Worm (Caenorhabditis elegans) whole organism, L4/young adult: ENCODE results near the gene plk-1.
A peak's percentile ranks its signal among the peaks of the same experiment; 100 is the strongest.

ENCODE experiments used
- W03F9.2 ChIP-seq: fragments of 150-350 bp; optimal IDR thresholded peaks from 2 replicates; lab custom pipeline; 2014; ENCODE audit warnings: missing biosample characterization, missing genetic modification characterization
- dao-5 ChIP-seq: sonication (generic microtip); optimal IDR thresholded peaks from 2 replicates; lab custom pipeline; 2016; ENCODE audit warnings: missing genotype, missing genetic modification characterization, moderate library complexity, missing compliant biosample characterization
- him-1 ChIP-seq: sonication (generic microtip); optimal IDR thresholded peaks from 2 replicates; lab custom pipeline; 2016; ENCODE audit warnings: missing genotype, missing genetic modification reagents, missing genetic modification characterization, missing compliant biosample characterization

The plk-1 gene

ce11 chrIII:8100960-8101359, at the start of gene plk-1:
Gene plk-1, plus strand, starts transcription at chrIII:8101348.
- TF ChIP-seq dao-5 (tag; lab: Kevin White, UChicago) (no peak), W03F9.2 (tag; lab: Kevin White, UChicago) (peak; percentile 6)

ce11 chrIII:8051838-8052237, 49.3 kb upstream of the plk-1 start:
- TF ChIP-seq dao-5 (tag; lab: Kevin White, UChicago) (no peak), him-1 (no peak), W03F9.2 (tag; lab: Kevin White, UChicago) (no peak)

ce11 chrIII:8061114-8061513, 40.0 kb upstream of the plk-1 start:
- TF ChIP-seq W03F9.2 (tag; lab: Kevin White, UChicago) (no peak), him-1 (no peak), dao-5 (tag; lab: Kevin White, UChicago) (no peak)

- TF ChIP-seq him-1, result no peak
- TF ChIP-seq W03F9.2 (tag; lab: Kevin White, UChicago), result no peak
- no peak for TF ChIP-seq dao-5 (tag; lab: Kevin White, UChicago)
Observed at ce11 chrIII:8063659-8064058, 37.5 kb upstream of the plk-1 start.

ce11 chrIII:8065101-8065500, 36.0 kb upstream of the plk-1 start:
- no peak for TF ChIP-seq him-1
- TF ChIP-seq dao-5 (tag; lab: Kevin White, UChicago), result no peak
- TF ChIP-seq W03F9.2 (tag; lab: Kevin White, UChicago), result no peak

DNA sequence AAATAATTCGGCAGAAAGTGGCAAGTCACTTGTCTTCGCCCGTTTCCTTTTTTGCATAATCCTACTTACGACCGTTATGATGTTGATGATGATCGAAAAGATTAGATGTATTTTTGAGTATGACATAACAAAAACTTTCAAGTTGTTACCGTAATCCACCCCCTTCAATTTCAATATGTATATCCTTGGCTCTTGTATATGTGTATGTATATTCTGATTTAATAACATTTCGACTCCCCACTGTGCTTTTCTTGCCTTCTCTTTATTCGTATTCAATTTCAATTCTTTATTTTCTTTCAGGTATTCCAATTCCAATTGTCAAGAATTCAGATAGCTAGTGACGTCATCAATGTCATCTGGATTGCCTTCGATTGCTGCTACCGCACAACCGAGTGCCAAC, 34.2 kb upstream of the plk-1 start, which contains the start of gene pros-1:
pros-1 (plus strand) TSS at position 301 of the 400 bp plus-strand sequence.
- TF ChIP-seq him-1, result no peak
- TF ChIP-seq W03F9.2 (tag; lab: Kevin White, UChicago), result no peak
- TF ChIP-seq dao-5 (tag; lab: Kevin White, UChicago), result no peak

- TF ChIP-seq W03F9.2 (tag; lab: Kevin White, UChicago), result no peak
- TF ChIP-seq dao-5 (tag; lab: Kevin White, UChicago), result no peak
- TF ChIP-seq him-1, result no peak
Observed at ce11 chrIII:8067798-8068197, 33.4 kb upstream of the plk-1 start.

DNA sequence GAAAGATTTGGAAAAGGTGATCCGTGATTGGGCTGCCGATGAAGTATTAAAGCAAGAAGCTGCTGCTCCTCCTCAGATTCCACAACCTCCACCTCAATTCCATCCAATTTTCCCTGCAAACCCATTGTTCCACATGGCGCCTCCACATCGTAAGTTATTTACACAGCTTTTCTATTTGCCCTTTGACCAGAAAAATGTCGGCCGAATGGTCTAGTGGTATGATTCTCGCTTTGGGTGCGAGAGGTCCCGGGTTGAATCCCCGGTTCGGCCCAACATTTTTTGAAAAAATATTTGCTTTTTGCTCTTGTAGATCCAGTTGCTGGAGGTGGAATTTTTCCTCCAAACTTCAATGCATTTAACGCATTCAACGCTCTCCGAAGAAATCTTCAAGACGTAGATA, 31.9 kb upstream of the plk-1 start:
- no peak for TF ChIP-seq him-1
- no peak for TF ChIP-seq W03F9.2 (tag; lab: Kevin White, UChicago)
- no peak for TF ChIP-seq dao-5 (tag; lab: Kevin White, UChicago)

DNA sequence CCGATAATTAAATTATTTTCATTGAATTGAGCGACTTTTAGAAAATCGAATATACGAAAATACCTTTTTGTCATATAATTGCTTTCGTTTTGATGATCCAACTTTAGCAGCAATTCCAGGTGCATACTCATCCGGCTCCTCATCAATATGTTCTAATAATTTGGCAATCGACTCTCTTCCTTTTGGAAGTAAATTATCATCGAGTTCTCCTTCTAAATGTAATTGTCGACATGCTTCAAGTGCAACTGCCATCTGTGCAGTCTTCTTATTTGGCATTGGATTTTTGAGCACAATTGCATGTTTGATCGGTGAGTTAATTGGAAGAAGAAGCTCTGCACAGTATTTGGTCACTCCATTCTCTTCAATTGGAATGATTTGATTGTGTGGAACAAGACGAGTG, 24.0 kb upstream of the plk-1 start:
- TF ChIP-seq him-1 (no peak), W03F9.2 (tag; lab: Kevin White, UChicago) (no peak), dao-5 (tag; lab: Kevin White, UChicago) (no peak)

DNA sequence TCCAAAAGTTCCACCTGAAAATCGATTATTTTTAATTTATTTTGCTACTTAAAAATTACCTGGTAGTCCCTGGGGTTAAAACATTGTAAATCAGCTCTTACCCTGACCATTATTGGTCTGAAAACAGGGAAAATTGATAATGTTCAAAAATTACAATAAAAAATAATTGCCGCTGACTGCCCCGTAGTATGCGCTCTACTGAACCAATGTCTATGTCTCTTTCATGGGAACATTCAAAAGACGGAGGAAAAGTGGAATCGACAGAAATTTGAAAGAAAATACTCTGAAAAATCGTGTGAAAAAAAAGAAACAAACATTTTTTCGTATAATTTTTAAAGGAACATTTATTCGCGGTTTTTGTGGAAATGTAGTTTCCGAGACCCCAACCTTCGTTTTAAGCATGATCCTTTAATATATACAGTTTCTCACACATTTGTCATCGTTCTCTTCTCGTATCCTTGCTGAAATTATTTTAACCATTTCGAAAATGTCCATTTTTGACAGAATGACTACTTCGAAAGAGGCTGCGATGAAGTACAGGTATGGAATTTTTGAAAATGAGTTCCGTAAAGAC, 20.9 kb upstream of the plk-1 start, which contains the start of the genes dcr-1 and apc-2:
dcr-1 (minus strand) TSS at position 117 of the 574 bp plus-strand sequence.
apc-2 (plus strand) TSS at position 465 of the 574 bp plus-strand sequence.
- TF ChIP-seq W03F9.2 (tag; lab: Kevin White, UChicago) (no peak), him-1 (no peak), dao-5 (tag; lab: Kevin White, UChicago) (no peak)

DNA sequence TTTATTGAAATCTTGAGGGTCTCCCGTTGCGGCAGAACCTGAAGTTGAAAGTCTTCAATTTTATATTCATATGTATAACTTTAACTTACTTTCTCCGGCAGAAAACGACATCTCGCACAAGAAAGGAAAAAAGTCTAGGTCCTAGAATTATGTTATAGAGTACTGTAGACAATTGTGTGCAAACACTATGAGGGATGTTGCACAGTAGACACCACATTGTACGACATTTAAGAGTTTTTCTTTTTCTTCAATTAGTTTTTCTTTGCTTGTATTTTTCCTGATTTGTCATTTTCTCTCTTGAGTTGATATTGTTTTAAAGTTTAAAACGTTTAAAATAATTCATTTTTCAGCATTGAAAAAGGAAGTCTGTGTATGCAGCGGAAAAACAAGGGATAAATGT, 15.8 kb upstream of the plk-1 start, which contains the start of the genes K06H7.7 and grp-1:
K06H7.7 (minus strand) TSS at position 121 of the 400 bp plus-strand sequence.
grp-1 (plus strand) TSS at position 351 of the 400 bp plus-strand sequence.
- no peak for TF ChIP-seq him-1
- TF ChIP-seq W03F9.2 (tag; lab: Kevin White, UChicago), result peak; percentile 77
- TF ChIP-seq dao-5 (tag; lab: Kevin White, UChicago), result no peak

- no peak for TF ChIP-seq W03F9.2 (tag; lab: Kevin White, UChicago)
- TF ChIP-seq dao-5 (tag; lab: Kevin White, UChicago), result no peak
- TF ChIP-seq him-1, result no peak
Observed at ce11 chrIII:8088235-8088634, 12.9 kb upstream of the plk-1 start, which contains the start of gene vms-1. Gene vms-1, plus strand, starts transcription at chrIII:8088535.

DNA sequence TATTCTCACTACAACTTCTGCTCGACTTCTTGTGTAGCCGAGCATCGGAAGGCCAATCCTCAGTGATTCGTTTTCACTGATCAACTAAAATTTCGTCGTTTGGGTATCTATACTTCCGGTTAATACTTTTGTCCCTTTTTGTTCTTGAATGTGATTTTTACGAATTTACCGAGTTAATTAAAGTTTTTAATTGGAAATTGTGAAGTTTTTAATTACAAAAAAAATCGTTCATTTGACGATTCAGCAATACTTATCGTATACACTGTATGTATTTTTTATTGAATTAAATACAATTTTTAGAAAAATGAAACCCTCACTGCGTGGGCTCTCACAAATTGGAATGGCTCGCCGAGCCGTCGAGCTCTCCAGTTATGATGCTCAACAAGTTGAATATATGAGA, 9.7 kb upstream of the plk-1 start, which contains the start of gene idi-1:
idi-1 (plus strand) TSS at position 301 of the 400 bp plus-strand sequence.
- TF ChIP-seq dao-5 (tag; lab: Kevin White, UChicago), result no peak
- TF ChIP-seq him-1, result no peak
- no peak for TF ChIP-seq W03F9.2 (tag; lab: Kevin White, UChicago)

DNA sequence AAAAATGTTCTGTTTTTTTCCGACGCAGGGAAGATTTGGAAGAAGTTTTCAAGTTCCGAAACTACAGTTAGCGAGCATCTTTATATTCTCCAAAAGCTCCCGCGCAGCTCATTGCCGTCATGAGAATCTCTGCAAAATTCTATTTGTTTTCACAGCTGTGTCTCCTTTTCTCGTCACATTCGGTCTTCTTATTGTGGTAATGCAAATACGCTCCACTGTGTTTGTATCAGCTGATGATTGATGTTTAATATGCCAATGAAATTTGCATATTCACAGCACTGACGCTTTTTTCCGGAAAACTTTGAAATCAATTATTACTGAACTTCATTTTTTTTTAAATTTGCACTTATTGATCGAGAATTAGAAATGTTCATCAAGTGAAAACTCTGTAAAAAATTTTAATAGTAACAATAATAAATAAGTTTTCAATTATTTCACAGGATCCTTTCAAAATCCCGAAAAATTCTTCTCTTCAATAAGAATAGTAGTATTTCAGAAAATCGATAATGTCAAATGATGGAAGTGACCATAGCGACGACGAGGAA, 8.0 kb upstream of the plk-1 start, which contains the start of gene K06H7.2:
K06H7.2 (plus strand) TSS at position 495 of the 545 bp plus-strand sequence.
- TF ChIP-seq dao-5 (tag; lab: Kevin White, UChicago), result no peak
- peak; percentile 15 for TF ChIP-seq W03F9.2 (tag; lab: Kevin White, UChicago)
